Fruit fly (Drosophila melanogaster) whole organism, embryonic: ENCODE results near the gene Teh1.

Experiments used
- Atf-2 ChIP-seq: fragments of 200-800 bp; sonication (Bioruptor generic); optimal IDR thresholded peaks from 2 replicates; lab custom pipeline; 2016; ENCODE audit warnings: missing biosample characterization, missing genetic modification characterization
- CG1024 ChIP-seq: fragments of 200-800 bp; sonication (Bioruptor generic); IDR thresholded peaks from 2 replicates; pipeline ENCODE4 v1.3.6; 2022; ENCODE audit warnings: missing biosample characterization, missing genetic modification characterization
- CG10321 ChIP-seq: fragments of 200-800 bp; sonication (Bioruptor generic); IDR thresholded peaks from 2 replicates; pipeline ENCODE4 v1.3.6; 2022; ENCODE audit warnings: missing biosample characterization, missing genetic modification characterization
- CG11093 ChIP-seq: fragments of 200-800 bp; sonication (Bioruptor generic); IDR thresholded peaks from 3 replicates; pipeline ENCODE4 v1.3.6; 2022; ENCODE audit warnings: missing biosample characterization, missing genetic modification characterization
- CG12236 ChIP-seq: fragments of 200-800 bp; sonication (Bioruptor generic); optimal IDR thresholded peaks from 2 replicates; lab custom pipeline; 2016; ENCODE audit warnings: missing biosample characterization, missing genetic modification characterization
- CG12744 ChIP-seq: fragments of 200-800 bp; sonication (Bioruptor generic); optimal IDR thresholded peaks from 2 replicates; lab custom pipeline; 2016; ENCODE audit warnings: missing biosample characterization, missing genetic modification characterization
- CG14014 ChIP-seq: fragments of 200-800 bp; sonication (Bioruptor generic); IDR thresholded peaks from 2 replicates; pipeline ENCODE4 v1.3.6; 2022; ENCODE audit warnings: missing biosample characterization, missing genetic modification characterization
- CG14667 ChIP-seq: fragments of 200-800 bp; sonication (Bioruptor generic); IDR thresholded peaks from 2 replicates; pipeline ENCODE4 v1.3.6; 2022; ENCODE audit warnings: missing biosample characterization, missing genetic modification characterization
- CG1529 ChIP-seq: fragments of 200-800 bp; sonication (Bioruptor generic); optimal IDR thresholded peaks from 3 replicates; lab custom pipeline; 2018; ENCODE audit warnings: missing biosample characterization, missing genetic modification characterization
- CG16779 ChIP-seq: fragments of 200-800 bp; sonication (Bioruptor generic); IDR thresholded peaks from 2 replicates; pipeline ENCODE4 v1.3.6; 2022; ENCODE audit warnings: missing biosample characterization, missing genetic modification characterization
- CG16815 ChIP-seq: fragments of 200-800 bp; sonication (Bioruptor generic); optimal IDR thresholded peaks from 3 replicates; lab custom pipeline; 2017; ENCODE audit warnings: missing biosample characterization, mild to moderate bottlenecking, missing genetic modification characterization
- CG18476 ChIP-seq: fragments of 200-800 bp; sonication (Bioruptor generic); optimal IDR thresholded peaks from 2 replicates; lab custom pipeline; 2016; ENCODE audit warnings: missing biosample characterization, mild to moderate bottlenecking, missing genetic modification characterization
- CG18599 ChIP-seq: fragments of 200-800 bp; sonication (Bioruptor generic); optimal IDR thresholded peaks from 3 replicates; lab custom pipeline; 2017; ENCODE audit warnings: missing biosample characterization, missing genetic modification characterization, mild to moderate bottlenecking, moderate library complexity, missing genetic modification reagents
- CG18764 ChIP-seq: fragments of 200-800 bp; sonication (Bioruptor generic); optimal IDR thresholded peaks from 3 replicates; lab custom pipeline; 2016; ENCODE audit warnings: missing biosample characterization, missing genetic modification characterization
- CG30431 ChIP-seq: fragments of 200-800 bp; sonication (Bioruptor generic); optimal IDR thresholded peaks from 2 replicates; lab custom pipeline; 2017; ENCODE audit warnings: missing biosample characterization, missing genetic modification characterization
- CG31224 ChIP-seq: fragments of 200-800 bp; sonication (Bioruptor generic); IDR thresholded peaks from 2 replicates; pipeline ENCODE4 v1.3.6; 2022; ENCODE audit warnings: missing biosample characterization, missing genetic modification characterization
- CG3281 ChIP-seq: fragments of 200-800 bp; sonication (Bioruptor generic); optimal IDR thresholded peaks from 3 replicates; lab custom pipeline; 2017; ENCODE audit warnings: missing biosample characterization, mild to moderate bottlenecking, missing genetic modification characterization
- CG4282 ChIP-seq: fragments of 200-800 bp; sonication (Bioruptor generic); optimal IDR thresholded peaks from 2 replicates; lab custom pipeline; 2016; ENCODE audit warnings: missing biosample characterization, missing genetic modification characterization
- CG4360 ChIP-seq: fragments of 200-800 bp; sonication (Bioruptor generic); IDR thresholded peaks from 2 replicates; pipeline ENCODE4 v1.3.6; 2022; ENCODE audit warnings: missing biosample characterization, missing genetic modification characterization
- CG4854 ChIP-seq: fragments of 200-800 bp; sonication (Bioruptor generic); optimal IDR thresholded peaks from 2 replicates; lab custom pipeline; 2016; ENCODE audit warnings: missing biosample characterization, missing genetic modification characterization, inconsistent platforms
- CG5953 ChIP-seq: fragments of 200-800 bp; sonication (Bioruptor generic); IDR thresholded peaks from 2 replicates; pipeline ENCODE4 v1.3.6; 2022; ENCODE audit warnings: missing biosample characterization, missing genetic modification characterization
- CG6683 ChIP-seq: fragments of 200-800 bp; sonication (Bioruptor generic); optimal IDR thresholded peaks from 2 replicates; lab custom pipeline; 2017; ENCODE audit warnings: missing biosample characterization, mild to moderate bottlenecking, missing genetic modification characterization, missing genetic modification reagents
- CG9437 ChIP-seq: fragments of 200-800 bp; sonication (Bioruptor generic); optimal IDR thresholded peaks from 2 replicates; lab custom pipeline; 2018; ENCODE audit warnings: missing biosample characterization, mild to moderate bottlenecking, missing genetic modification characterization
- CG9797 ChIP-seq: fragments of 200-800 bp; sonication (Bioruptor generic); optimal IDR thresholded peaks from 3 replicates; lab custom pipeline; 2018; ENCODE audit warnings: missing biosample characterization, mild to moderate bottlenecking, missing genetic modification characterization
- D19A ChIP-seq: fragments of 200-800 bp; optimal IDR thresholded peaks from 3 replicates; lab custom pipeline; 2019; ENCODE audit warnings: missing biosample characterization, mild to moderate bottlenecking, missing genetic modification characterization, moderate library complexity
- Dip3 ChIP-seq: fragments of 200-800 bp; sonication (Bioruptor generic); optimal IDR thresholded peaks from 3 replicates; lab custom pipeline; 2016; ENCODE audit warnings: missing biosample characterization, missing genetic modification characterization
- H15 ChIP-seq: fragments of 200-800 bp; sonication (Bioruptor generic); IDR thresholded peaks from 3 replicates; pipeline ENCODE4 v1.3.6; 2022; ENCODE audit warnings: missing biosample characterization, missing genetic modification characterization
- Hey ChIP-seq: fragments of 200-800 bp; sonication (Bioruptor generic); optimal IDR thresholded peaks from 3 replicates; lab custom pipeline; 2018; ENCODE audit warnings: missing biosample characterization, mild to moderate bottlenecking, missing genetic modification characterization
- Hmx ChIP-seq: fragments of 200-800 bp; sonication (Bioruptor generic); optimal IDR thresholded peaks from 2 replicates; lab custom pipeline; 2016; ENCODE audit warnings: missing biosample characterization, missing genetic modification characterization
- Kr ChIP-seq: fragments of 200-800 bp; sonication (Bioruptor generic); optimal IDR thresholded peaks from 2 replicates; lab custom pipeline; 2017; ENCODE audit warnings: missing biosample characterization, mild to moderate bottlenecking, missing genetic modification characterization
- Nf-YC ChIP-seq: fragments of 200-800 bp; optimal IDR thresholded peaks from 3 replicates; lab custom pipeline; 2019; ENCODE audit warnings: missing biosample characterization, mild to moderate bottlenecking, missing genetic modification characterization, moderate library complexity
- NfI ChIP-seq: fragments of 200-800 bp; sonication (Bioruptor generic); optimal IDR thresholded peaks from 3 replicates; lab custom pipeline; 2018; ENCODE audit warnings: missing biosample characterization, mild to moderate bottlenecking, missing genetic modification characterization, moderate library complexity
- Sry-β ChIP-seq: fragments of 200-800 bp; sonication (Bioruptor generic); optimal IDR thresholded peaks from 2 replicates; lab custom pipeline; 2018; ENCODE audit warnings: missing biosample characterization, mild to moderate bottlenecking, missing genetic modification characterization, moderate library complexity
- Stat92E ChIP-seq, 3 experiments: fragments of >200 bp in 2 of 3; fragments of 200-800 bp in 1 of 3; sonication (Bioruptor generic) in 1 of 3; optimal IDR thresholded peaks; 2 replicates each; lab custom pipeline; 2017 to 2019; ENCODE audit warnings: missing biosample characterization in 3 of 3, missing genetic modification characterization in 3 of 3, mild to moderate bottlenecking in 1 of 3, moderate library complexity in 1 of 3
- Tbp ChIP-seq: fragments of >200 bp; optimal IDR thresholded peaks from 2 replicates; lab custom pipeline; 2018; ENCODE audit warnings: missing biosample characterization, missing genetic modification characterization
- Vsx1 ChIP-seq: fragments of 200-800 bp; sonication (Bioruptor generic); optimal IDR thresholded peaks from 2 replicates; lab custom pipeline; 2017; ENCODE audit warnings: missing biosample characterization, mild to moderate bottlenecking, missing genetic modification characterization, missing genetic modification reagents
- al ChIP-seq: fragments of 200-800 bp; sonication (Bioruptor generic); IDR thresholded peaks from 2 replicates; pipeline ENCODE4 v1.3.6; 2022; ENCODE audit warnings: missing biosample characterization, missing genetic modification characterization
- aop ChIP-seq: fragments of 200-800 bp; sonication (Bioruptor generic); IDR thresholded peaks from 2 replicates; pipeline ENCODE4 v1.3.6; 2022; ENCODE audit warnings: missing biosample characterization, missing genetic modification characterization
- bowl ChIP-seq: fragments of 200-800 bp; sonication (Bioruptor generic); IDR thresholded peaks from 2 replicates; pipeline ENCODE4 v1.3.6; 2022; ENCODE audit warnings: missing biosample characterization, missing genetic modification characterization
- cad ChIP-seq: fragments of >200 bp; optimal IDR thresholded peaks from 2 replicates; lab custom pipeline; 2017; ENCODE audit warnings: missing biosample characterization, missing genetic modification characterization
- crc ChIP-seq: fragments of 200-800 bp; sonication (Bioruptor generic); optimal IDR thresholded peaks from 2 replicates; lab custom pipeline; 2016; ENCODE audit warnings: missing biosample characterization, missing genetic modification characterization
- croc ChIP-seq: fragments of 200-800 bp; sonication (Bioruptor generic); conservative IDR thresholded peaks from 3 replicates; pipeline ENCODE4 v1.3.6; 2022; ENCODE audit warnings: missing biosample characterization, missing genetic modification characterization
- dan ChIP-seq: fragments of 200-800 bp; sonication (Bioruptor generic); IDR thresholded peaks from 2 replicates; pipeline ENCODE4 v1.3.6; 2022; ENCODE audit warnings: missing biosample characterization, missing genetic modification characterization
- dati ChIP-seq: fragments of 200-800 bp; sonication (Bioruptor generic); IDR thresholded peaks from 2 replicates; pipeline ENCODE4 v1.3.6; 2022; ENCODE audit warnings: missing biosample characterization, missing genetic modification characterization
- dimm ChIP-seq: fragments of 200-800 bp; sonication (Bioruptor generic); IDR thresholded peaks from 2 replicates; pipeline ENCODE4 v1.3.6; 2022; ENCODE audit warnings: missing biosample characterization, missing genetic modification characterization
- fu2 ChIP-seq: fragments of 200-800 bp; sonication (Bioruptor generic); optimal IDR thresholded peaks from 2 replicates; lab custom pipeline; 2016; ENCODE audit warnings: missing biosample characterization, missing genetic modification characterization
- gsb ChIP-seq: fragments of 200-800 bp; sonication (Bioruptor generic); IDR thresholded peaks from 2 replicates; pipeline ENCODE4 v1.3.6; 2022; ENCODE audit warnings: missing biosample characterization, missing genetic modification characterization
- lola ChIP-seq, 3 experiments: fragments of >200 bp in 2 of 3; fragments of 200-800 bp in 1 of 3; sonication (Bioruptor generic) in 1 of 3; optimal IDR thresholded peaks; 2 replicates each; lab custom pipeline; 2017 to 2019; ENCODE audit warnings: missing biosample characterization in 3 of 3, missing genetic modification characterization in 3 of 3, mild to moderate bottlenecking in 1 of 3, moderate library complexity in 1 of 3
- odd ChIP-seq: fragments of 200-800 bp; sonication (Bioruptor generic); optimal IDR thresholded peaks from 2 replicates; lab custom pipeline; 2017; ENCODE audit warnings: missing biosample characterization, mild to moderate bottlenecking, missing genetic modification characterization
- pnt ChIP-seq: fragments of 200-800 bp; sonication (Bioruptor generic); optimal IDR thresholded peaks from 3 replicates; lab custom pipeline; 2016; ENCODE audit warnings: missing biosample characterization, missing genetic modification characterization
- schlank ChIP-seq: fragments of 200-800 bp; sonication (Bioruptor generic); optimal IDR thresholded peaks from 2 replicates; lab custom pipeline; 2018; ENCODE audit warnings: missing biosample characterization, mild to moderate bottlenecking, missing genetic modification characterization
- wor ChIP-seq: fragments of 200-800 bp; sonication (Bioruptor generic); IDR thresholded peaks from 2 replicates; pipeline ENCODE4 v1.3.6; 2022; ENCODE audit warnings: missing biosample characterization, missing genetic modification characterization
- yki ChIP-seq: fragments of >200 bp; optimal IDR thresholded peaks from 3 replicates; lab custom pipeline; 2018

Teh1 gene

dm6 chr3R:9869954-9870353, 2.0 kb upstream of the Teh1 start:
- TF ChIP-seq Hmx (GFP tag; lab: Kevin White, UChicago): no peak
- no peak for TF ChIP-seq CG31224 (GFP tag; lab: Robert Waterston, UW)
- TF ChIP-seq Hey (tag; lab: Kevin White, UChicago): peak; percentile 15
- TF ChIP-seq CG30431: peak; percentile 46
- no peak for TF ChIP-seq CG14014 (GFP tag; lab: Robert Waterston, UW)
- TF ChIP-seq cad (GFP tag; lab: Kevin White, UChicago): no peak
- peak in 1 of 3 experiments; percentile 95 for TF ChIP-seq Stat92E (GFP tag; optimal IDR thresholded peaks at IDR 0.05; lab: Kevin White, UChicago)
- TF ChIP-seq CG1529: peak; percentile 68
- TF ChIP-seq CG9797 (GFP tag; lab: Kevin White, UChicago): peak; percentile 24
- TF ChIP-seq CG1024: no peak
- TF ChIP-seq lola (GFP tag; optimal IDR thresholded peaks at IDR 0.05; lab: Kevin White, UChicago): peak in 1 of 3 experiments; percentile 65
- TF ChIP-seq CG11093 (GFP tag; lab: Robert Waterston, UW): no peak
- TF ChIP-seq CG16815: no peak
- peak; percentile 51; the same call in 1 of the 2 replicates for TF ChIP-seq dati
- TF ChIP-seq CG6683 (GFP tag; lab: Kevin White, UChicago): peak; percentile 0
- TF ChIP-seq pnt (GFP tag; lab: Kevin White, UChicago): no peak
- TF ChIP-seq bowl (GFP tag; lab: Robert Waterston, UW): no peak
- peak; percentile 68 for TF ChIP-seq CG12236 (GFP tag; lab: Kevin White, UChicago)
- TF ChIP-seq CG12744: no peak
- TF ChIP-seq CG4854 (GFP tag; lab: Kevin White, UChicago): no peak
- no peak for TF ChIP-seq crc (GFP tag; lab: Kevin White, UChicago)
- TF ChIP-seq CG18764: peak; percentile 58
- no peak for TF ChIP-seq wor (GFP tag; lab: Robert Waterston, UW)
- peak; percentile 53 for TF ChIP-seq Sry-β (GFP tag; lab: Kevin White, UChicago)
- peak; percentile 3 for TF ChIP-seq D19A (tag; lab: Kevin White, UChicago)
- no peak for TF ChIP-seq Dip3 (GFP tag; lab: Kevin White, UChicago)
- TF ChIP-seq Tbp (GFP tag; lab: Kevin White, UChicago): no peak
- peak; percentile 93 for TF ChIP-seq Kr (GFP tag; lab: Kevin White, UChicago)
- TF ChIP-seq gsb: no peak
- TF ChIP-seq CG18599 (GFP tag; lab: Kevin White, UChicago): peak; percentile 9
- TF ChIP-seq croc (GFP tag; lab: Robert Waterston, UW): no peak
- TF ChIP-seq H15 (GFP tag; lab: Robert Waterston, UW): no peak
- TF ChIP-seq Vsx1 (GFP tag; lab: Kevin White, UChicago): peak; percentile 77
- no peak for TF ChIP-seq al (GFP tag; lab: Robert Waterston, UW)
- peak; percentile 65 for TF ChIP-seq odd (GFP tag; lab: Kevin White, UChicago)
- TF ChIP-seq CG18476 (GFP tag; lab: Kevin White, UChicago): peak; percentile 0
- no peak for TF ChIP-seq dimm
- TF ChIP-seq CG5953 (GFP tag; lab: Robert Waterston, UW): 0 out of 2 replicates have a peak, but pooled peaks have one; percentile 25
- no peak for TF ChIP-seq aop (GFP tag; lab: Robert Waterston, UW)
- TF ChIP-seq CG14667 (GFP tag; lab: Robert Waterston, UW): no peak
- peak; percentile 25 for TF ChIP-seq CG9437 (GFP tag; lab: Kevin White, UChicago)
- peak; percentile 49; the same call in 1 of the 2 replicates for TF ChIP-seq CG4360
- no peak for TF ChIP-seq yki (lab: Kevin White, UChicago)
- no peak for TF ChIP-seq schlank (tag; lab: Kevin White, UChicago)
- no peak for TF ChIP-seq CG3281 (GFP tag; lab: Kevin White, UChicago)
- no peak for TF ChIP-seq dan (GFP tag; lab: Robert Waterston, UW)
- TF ChIP-seq CG4282 (GFP tag; lab: Kevin White, UChicago): no peak
- TF ChIP-seq CG16779 (GFP tag; lab: Robert Waterston, UW): no peak
- no peak for TF ChIP-seq Nf-YC
- TF ChIP-seq NfI (GFP tag; lab: Kevin White, UChicago): no peak
- TF ChIP-seq CG10321 (GFP tag; lab: Robert Waterston, UW): no peak
- no peak for TF ChIP-seq fu2 (GFP tag; lab: Kevin White, UChicago)
- TF ChIP-seq Atf-2 (GFP tag; lab: Kevin White, UChicago): peak; percentile 5
